Fruit fly (Drosophila melanogaster) whole organism, prepupa: ENCODE data around the gene ATPsynbetaL.

Source experiments
- CG34406 ChIP-seq: fragments of 200-800 bp; sonication (Bioruptor generic); optimal IDR thresholded peaks from 3 replicates; lab custom pipeline; 2016; ENCODE audit warnings: missing biosample characterization, missing genetic modification characterization
- CG6854 ChIP-seq: fragments of 200-800 bp; sonication (Bioruptor generic); optimal IDR thresholded peaks from 2 replicates; lab custom pipeline; 2017; ENCODE audit warnings: missing biosample characterization, mild to moderate bottlenecking, missing genetic modification characterization
- Hr39 ChIP-seq: fragments of 200-800 bp; sonication (Bioruptor generic); optimal IDR thresholded peaks from 2 replicates; lab custom pipeline; 2016; ENCODE audit warnings: missing biosample characterization, missing genetic modification characterization
- Hr4 ChIP-seq: fragments of 200-800 bp; sonication (Bioruptor generic); optimal IDR thresholded peaks from 3 replicates; lab custom pipeline; 2016; ENCODE audit warnings: missing biosample characterization, missing genetic modification characterization
- Sox102F ChIP-seq: fragments of 200-800 bp; sonication (Bioruptor generic); optimal IDR thresholded peaks from 2 replicates; lab custom pipeline; 2016; ENCODE audit warnings: missing biosample characterization, mild to moderate bottlenecking, missing genetic modification characterization
- cyc ChIP-seq: fragments of 200-800 bp; sonication (Bioruptor generic); optimal IDR thresholded peaks from 3 replicates; lab custom pipeline; 2016; ENCODE audit warnings: missing biosample characterization, missing genetic modification characterization
- dsx ChIP-seq: fragments of 200-800 bp; optimal IDR thresholded peaks from 3 replicates; lab custom pipeline; 2019; ENCODE audit warnings: missing biosample characterization, mild to moderate bottlenecking, missing genetic modification characterization, moderate library complexity; ENCODE audit not compliant: poor library complexity, severe bottlenecking
- salr ChIP-seq, 2 experiments: fragments of 200-800 bp; sonication (Bioruptor generic); optimal IDR thresholded peaks; 3 replicates each; lab custom pipeline; 2016 to 2018; ENCODE audit warnings: missing biosample characterization in 2 of 2, missing genetic modification characterization in 2 of 2, mild to moderate bottlenecking in 1 of 2

DNA sequence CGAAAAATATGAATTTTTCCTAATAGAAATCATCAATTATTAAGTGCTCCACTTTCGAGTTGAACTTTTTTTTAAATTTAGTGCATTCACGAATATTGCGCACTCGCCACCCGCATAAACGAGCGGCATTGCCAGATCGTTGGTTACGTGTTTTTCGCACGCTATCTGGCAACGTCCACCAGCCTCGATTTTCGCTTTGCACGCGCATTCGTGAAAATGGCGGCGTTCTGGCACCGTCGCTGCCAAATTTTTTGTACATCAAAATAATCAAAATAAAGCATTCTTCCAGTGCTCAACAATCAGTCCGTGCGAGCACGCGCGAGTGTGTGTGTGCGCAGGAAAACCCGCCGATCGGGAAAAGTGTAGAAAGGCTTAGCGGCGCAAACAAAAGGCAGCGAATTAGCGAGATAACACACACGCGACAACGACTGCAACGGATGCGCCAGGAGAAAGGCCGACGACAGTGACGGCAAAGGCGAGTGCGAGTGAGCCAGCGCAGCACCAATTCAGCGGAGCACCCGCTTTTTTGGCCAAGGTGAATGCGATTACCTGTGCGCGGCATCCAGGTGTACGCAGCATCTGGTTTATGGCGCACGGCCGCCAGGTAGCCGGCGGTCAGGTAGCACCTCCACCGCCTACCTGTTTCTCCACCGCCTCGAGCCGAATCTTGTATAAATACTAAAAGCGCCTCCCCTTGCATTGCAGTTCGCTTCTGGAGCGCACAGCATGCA lies 16.1 kb downstream of the ATPsynbetaL start:
- TF ChIP-seq salr (GFP tag; optimal IDR thresholded peaks at IDR 0.05; lab: Kevin White, UChicago) (no peak), cyc (GFP tag; lab: Kevin White, UChicago) (peak; percentile 87), Hr4 (peak; percentile 88), Sox102F (GFP tag; lab: Kevin White, UChicago) (peak; percentile 83), CG6854 (peak; percentile 65), CG34406 (GFP tag; lab: Kevin White, UChicago) (peak; percentile 77), Hr39 (GFP tag; lab: Kevin White, UChicago) (no peak), dsx (GFP tag; lab: Kevin White, UChicago) (peak; percentile 73)
